Fruit fly (Drosophila melanogaster) whole organism, embryonic: ENCODE measurements around the gene Gdi.

Experiments used
- Bgb ChIP-seq: fragments of 200-800 bp; sonication (Bioruptor generic); IDR thresholded peaks from 2 replicates; pipeline ENCODE4 v1.3.6; 2022; ENCODE audit warnings: missing biosample characterization, missing genetic modification characterization; ENCODE audit not compliant: partially characterized antibody
- CG10431 ChIP-seq: fragments of 200-800 bp; sonication (Bioruptor generic); optimal IDR thresholded peaks from 3 replicates; lab custom pipeline; 2018; ENCODE audit warnings: missing biosample characterization, mild to moderate bottlenecking, missing genetic modification characterization
- CG10543 ChIP-seq: fragments of 200-800 bp; sonication (Bioruptor generic); optimal IDR thresholded peaks from 3 replicates; lab custom pipeline; 2017; ENCODE audit warnings: missing biosample characterization, mild to moderate bottlenecking, missing genetic modification characterization, moderate library complexity
- CG10654 ChIP-seq: fragments of 200-800 bp; sonication (Bioruptor generic); optimal IDR thresholded peaks from 2 replicates; lab custom pipeline; 2016; ENCODE audit warnings: missing biosample characterization, missing genetic modification characterization
- CG11560 ChIP-seq: fragments of 200-800 bp; sonication (Bioruptor generic); IDR thresholded peaks from 3 replicates; pipeline ENCODE4 v1.3.6; 2022; ENCODE audit warnings: missing biosample characterization, missing genetic modification characterization
- CG11695 ChIP-seq: fragments of 200-800 bp; sonication (Bioruptor generic); IDR thresholded peaks from 3 replicates; pipeline ENCODE4 v1.3.6; 2022; ENCODE audit warnings: missing biosample characterization, missing genetic modification characterization
- CG12769 ChIP-seq: fragments of 200-800 bp; sonication (Bioruptor generic); optimal IDR thresholded peaks from 2 replicates; lab custom pipeline; 2019; ENCODE audit warnings: missing biosample characterization, mild to moderate bottlenecking, missing genetic modification characterization, moderate library complexity
- CG1603 ChIP-seq: fragments of 200-800 bp; sonication (Bioruptor generic); optimal IDR thresholded peaks from 2 replicates; lab custom pipeline; 2019; ENCODE audit warnings: missing biosample characterization, mild to moderate bottlenecking, missing genetic modification characterization, moderate library complexity
- CG16813 ChIP-seq: fragments of 200-800 bp; sonication (Bioruptor generic); IDR thresholded peaks from 3 replicates; pipeline ENCODE4 v1.3.6; 2022; ENCODE audit warnings: missing biosample characterization, missing genetic modification characterization; ENCODE audit not compliant: partially characterized antibody
- CG16863 ChIP-seq: fragments of 200-800 bp; sonication (Bioruptor generic); optimal IDR thresholded peaks from 3 replicates; lab custom pipeline; 2016; ENCODE audit warnings: missing biosample characterization, missing genetic modification characterization
- CG17568 ChIP-seq: fragments of 200-800 bp; sonication (Bioruptor generic); optimal IDR thresholded peaks from 2 replicates; lab custom pipeline; 2018; ENCODE audit warnings: missing biosample characterization, mild to moderate bottlenecking, missing genetic modification characterization, moderate library complexity
- CG18599 ChIP-seq: fragments of 200-800 bp; sonication (Bioruptor generic); optimal IDR thresholded peaks from 3 replicates; lab custom pipeline; 2017; ENCODE audit warnings: missing biosample characterization, missing genetic modification characterization, mild to moderate bottlenecking, moderate library complexity, missing genetic modification reagents
- CG31365 ChIP-seq: fragments of 200-800 bp; sonication (Bioruptor generic); optimal IDR thresholded peaks from 2 replicates; lab custom pipeline; 2018; ENCODE audit warnings: missing biosample characterization, mild to moderate bottlenecking, missing genetic modification characterization
- CG33213 ChIP-seq: fragments of 200-800 bp; sonication (Bioruptor generic); optimal IDR thresholded peaks from 3 replicates; lab custom pipeline; 2016; ENCODE audit warnings: missing biosample characterization, missing genetic modification characterization
- CG3847 ChIP-seq: fragments of 200-800 bp; sonication (Bioruptor generic); IDR thresholded peaks from 2 replicates; pipeline ENCODE4 v1.3.6; 2022; ENCODE audit warnings: missing biosample characterization, missing genetic modification characterization
- CG6254 ChIP-seq: fragments of 200-800 bp; sonication (Bioruptor generic); optimal IDR thresholded peaks from 3 replicates; lab custom pipeline; 2017; ENCODE audit warnings: mild to moderate bottlenecking, missing biosample characterization, missing genetic modification reagents, missing genetic modification characterization
- CG6689 ChIP-seq: fragments of 200-800 bp; sonication (Bioruptor generic); IDR thresholded peaks from 2 replicates; pipeline ENCODE4 v1.3.6; 2022; ENCODE audit warnings: missing biosample characterization, missing genetic modification characterization
- CG7786 ChIP-seq: fragments of 200-800 bp; sonication (Bioruptor generic); optimal IDR thresholded peaks from 2 replicates; lab custom pipeline; 2016; ENCODE audit warnings: missing biosample characterization, missing genetic modification characterization
- D19A ChIP-seq: fragments of 200-800 bp; optimal IDR thresholded peaks from 3 replicates; lab custom pipeline; 2019; ENCODE audit warnings: missing biosample characterization, mild to moderate bottlenecking, missing genetic modification characterization, moderate library complexity
- Deaf1 ChIP-seq: fragments of 200-800 bp; optimal IDR thresholded peaks from 3 replicates; lab custom pipeline; 2019; ENCODE audit warnings: missing biosample characterization, mild to moderate bottlenecking, missing genetic modification characterization, moderate library complexity
- Dek ChIP-seq: fragments of 200-800 bp; sonication (Bioruptor generic); optimal IDR thresholded peaks from 3 replicates; lab custom pipeline; 2019; ENCODE audit warnings: missing biosample characterization, mild to moderate bottlenecking, missing genetic modification characterization, moderate library complexity
- Dll ChIP-seq: fragments of 200-800 bp; sonication (Bioruptor generic); IDR thresholded peaks from 4 replicates; pipeline ENCODE4 v1.3.6; 2022; ENCODE audit warnings: missing biosample characterization, missing genetic modification characterization; ENCODE audit not compliant: partially characterized antibody
- GATAe ChIP-seq: fragments of 200-800 bp; sonication (Bioruptor generic); conservative IDR thresholded peaks from 2 replicates; pipeline ENCODE4 v1.3.6; 2022; ENCODE audit warnings: missing biosample characterization, missing genetic modification characterization
- Hmr ChIP-seq: fragments of 200-800 bp; sonication (Bioruptor generic); optimal IDR thresholded peaks from 3 replicates; lab custom pipeline; 2017; ENCODE audit warnings: mild to moderate bottlenecking, missing biosample characterization, missing genetic modification reagents, missing genetic modification characterization
- Hr3 ChIP-seq: fragments of 200-800 bp; sonication (Bioruptor generic); optimal IDR thresholded peaks from 3 replicates; lab custom pipeline; 2016; ENCODE audit warnings: missing biosample characterization, missing genetic modification characterization
- Pdp1 ChIP-seq, 2 experiments: fragments of 200-800 bp; sonication (Bioruptor generic); optimal IDR thresholded peaks; 3 replicates each; lab custom pipeline; 2016; ENCODE audit warnings: missing biosample characterization in 2 of 2, missing genetic modification characterization in 2 of 2, mild to moderate bottlenecking in 1 of 2, moderate library complexity in 1 of 2
- Ptx1 ChIP-seq: fragments of 200-800 bp; sonication (Bioruptor generic); IDR thresholded peaks from 2 replicates; pipeline ENCODE4 v1.3.6; 2022; ENCODE audit warnings: missing biosample characterization, missing genetic modification characterization
- Taf1 ChIP-seq: fragments of 200-800 bp; sonication (Bioruptor generic); IDR thresholded peaks from 2 replicates; pipeline ENCODE4 v1.3.6; 2022; ENCODE audit warnings: missing biosample characterization, missing genetic modification characterization
- Usf ChIP-seq: fragments of 200-800 bp; sonication (Bioruptor generic); optimal IDR thresholded peaks from 2 replicates; lab custom pipeline; 2017; ENCODE audit warnings: missing genotype, missing biosample characterization, missing genetic modification characterization
- ara ChIP-seq: fragments of 200-800 bp; sonication (Bioruptor generic); IDR thresholded peaks from 2 replicates; pipeline ENCODE4 v1.3.6; 2022; ENCODE audit warnings: missing biosample characterization, missing genetic modification characterization
- az2 ChIP-seq: fragments of 200-800 bp; sonication (Bioruptor generic); optimal IDR thresholded peaks from 3 replicates; lab custom pipeline; 2016; ENCODE audit warnings: missing biosample characterization, missing genetic modification characterization
- cad ChIP-seq: fragments of >200 bp; optimal IDR thresholded peaks from 2 replicates; lab custom pipeline; 2017; ENCODE audit warnings: missing biosample characterization, missing genetic modification characterization
- croc ChIP-seq: fragments of 200-800 bp; sonication (Bioruptor generic); conservative IDR thresholded peaks from 3 replicates; pipeline ENCODE4 v1.3.6; 2022; ENCODE audit warnings: missing biosample characterization, missing genetic modification characterization
- da ChIP-seq: fragments of 200-800 bp; sonication (Bioruptor generic); optimal IDR thresholded peaks from 2 replicates; lab custom pipeline; 2016; ENCODE audit warnings: missing biosample characterization, missing genetic modification characterization
- disco-r ChIP-seq: fragments of 200-800 bp; sonication (Bioruptor generic); optimal IDR thresholded peaks from 2 replicates; lab custom pipeline; 2016; ENCODE audit warnings: missing biosample characterization, missing genetic modification characterization
- dmrt99B ChIP-seq: fragments of 200-800 bp; sonication (Bioruptor generic); optimal IDR thresholded peaks from 2 replicates; lab custom pipeline; 2018; ENCODE audit warnings: missing biosample characterization, mild to moderate bottlenecking, missing genetic modification characterization, moderate library complexity
- eyg ChIP-seq: fragments of 200-800 bp; sonication (Bioruptor generic); optimal IDR thresholded peaks from 3 replicates; lab custom pipeline; 2016; ENCODE audit warnings: missing biosample characterization, missing genetic modification characterization
- fu2 ChIP-seq: fragments of 200-800 bp; sonication (Bioruptor generic); optimal IDR thresholded peaks from 2 replicates; lab custom pipeline; 2016; ENCODE audit warnings: missing biosample characterization, missing genetic modification characterization
- gfzf ChIP-seq: fragments of 200-800 bp; sonication (Bioruptor generic); optimal IDR thresholded peaks from 2 replicates; lab custom pipeline; 2016; ENCODE audit warnings: missing biosample characterization, mild to moderate bottlenecking, missing genetic modification characterization, moderate library complexity
- h ChIP-seq: fragments of >200 bp; optimal IDR thresholded peaks from 2 replicates; lab custom pipeline; 2017
- ind ChIP-seq: fragments of 200-800 bp; sonication (Bioruptor generic); optimal IDR thresholded peaks from 3 replicates; lab custom pipeline; 2016; ENCODE audit warnings: missing biosample characterization, missing genetic modification characterization
- jigr1 ChIP-seq: fragments of 200-800 bp; sonication (Bioruptor generic); IDR thresholded peaks from 3 replicates; pipeline ENCODE4 v1.3.6; 2022; ENCODE audit warnings: missing biosample characterization, missing genetic modification characterization
- kni ChIP-seq: fragments of 200-800 bp; sonication (Bioruptor generic); optimal IDR thresholded peaks from 3 replicates; lab custom pipeline; 2017; ENCODE audit warnings: mild to moderate bottlenecking, missing biosample characterization, missing genetic modification reagents, missing genetic modification characterization
- mam ChIP-seq: fragments of 200-800 bp; sonication (Bioruptor generic); optimal IDR thresholded peaks from 3 replicates; lab custom pipeline; 2016; ENCODE audit warnings: missing biosample characterization, missing genetic modification characterization
- nerfin-1 ChIP-seq: fragments of 200-800 bp; sonication (Bioruptor generic); optimal IDR thresholded peaks from 3 replicates; lab custom pipeline; 2019; ENCODE audit warnings: missing biosample characterization, mild to moderate bottlenecking, missing genetic modification characterization, moderate library complexity
- nerfin-2 ChIP-seq: fragments of 200-800 bp; sonication (Bioruptor generic); IDR thresholded peaks from 2 replicates; pipeline ENCODE4 v1.3.6; 2022; ENCODE audit warnings: missing biosample characterization, missing genetic modification characterization; ENCODE audit not compliant: partially characterized antibody
- pb ChIP-seq: fragments of 200-800 bp; sonication (Bioruptor generic); optimal IDR thresholded peaks from 3 replicates; lab custom pipeline; 2016; ENCODE audit warnings: missing biosample characterization, missing genetic modification characterization
- schlank ChIP-seq: fragments of 200-800 bp; sonication (Bioruptor generic); optimal IDR thresholded peaks from 2 replicates; lab custom pipeline; 2018; ENCODE audit warnings: missing biosample characterization, mild to moderate bottlenecking, missing genetic modification characterization
- stwl ChIP-seq: fragments of 200-800 bp; sonication (Bioruptor generic); optimal IDR thresholded peaks from 3 replicates; lab custom pipeline; 2018; ENCODE audit warnings: missing biosample characterization, mild to moderate bottlenecking, missing genetic modification characterization, moderate library complexity
- zen2 ChIP-seq: fragments of 200-800 bp; sonication (Bioruptor generic); IDR thresholded peaks from 3 replicates; pipeline ENCODE4 v1.3.6; 2022; ENCODE audit warnings: missing biosample characterization, missing genetic modification characterization; ENCODE audit not compliant: partially characterized antibody

The Gdi gene

DNA sequence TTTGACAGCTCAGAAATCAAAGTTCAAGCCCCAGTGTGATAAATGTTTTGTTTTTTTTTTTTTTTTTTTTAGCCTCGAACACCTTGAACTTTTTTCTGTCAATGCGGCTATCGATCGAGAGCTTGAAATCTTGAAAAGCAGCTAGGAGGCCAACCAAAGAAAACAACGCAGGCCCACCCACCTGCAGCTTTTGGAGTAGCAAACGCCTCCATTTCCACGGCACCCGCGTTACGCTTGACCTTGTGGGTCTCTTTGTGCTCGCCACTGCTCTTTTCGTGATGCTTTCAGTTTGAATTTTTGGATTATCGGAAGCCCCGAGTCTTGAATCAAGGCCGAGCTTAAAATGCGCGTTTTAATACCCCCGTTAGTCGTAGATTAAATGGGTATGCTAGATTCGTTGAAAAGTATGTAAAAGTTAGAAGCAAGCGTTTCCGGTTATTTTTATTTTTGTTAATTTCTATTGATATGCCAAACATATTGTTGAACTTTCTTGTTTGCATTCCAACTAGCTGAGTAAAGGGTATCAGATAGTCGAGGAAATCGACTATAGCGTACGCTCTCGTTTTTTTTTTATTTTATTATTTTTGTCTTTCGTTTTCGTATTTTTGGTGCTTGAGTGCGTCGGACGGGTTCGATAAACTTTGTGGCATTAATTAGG is 8.2 kb upstream of the Gdi start (continued):
- no peak for TF ChIP-seq gfzf (GFP tag; lab: Kevin White, UChicago)
- no peak for TF ChIP-seq nerfin-1
- TF ChIP-seq CG6689 (GFP tag; lab: Robert Waterston, UW), result peak; percentile 79
- TF ChIP-seq stwl (tag; lab: Kevin White, UChicago), result no peak
- peak; percentile 79 for TF ChIP-seq Hmr (GFP tag; lab: Kevin White, UChicago)
- TF ChIP-seq CG11560 (tag; lab: Robert Waterston, UW), result no peak
- TF ChIP-seq GATAe (GFP tag; lab: Robert Waterston, UW), result no peak
- TF ChIP-seq eyg (GFP tag; lab: Kevin White, UChicago), result no peak
- TF ChIP-seq croc, result peak; percentile 49; the same call in 2 of the 3 replicates
- TF ChIP-seq CG12769, result no peak
- TF ChIP-seq Ptx1, result peak; percentile 84
- TF ChIP-seq CG7786 (GFP tag; lab: Kevin White, UChicago), result no peak
- no peak for TF ChIP-seq CG10431 (GFP tag; lab: Kevin White, UChicago)
- no peak for TF ChIP-seq nerfin-2 (GFP tag; lab: Robert Waterston, UW)
- peak; percentile 65 for TF ChIP-seq CG18599
- TF ChIP-seq Bgb (GFP tag; lab: Robert Waterston, UW), result 0 out of 2 replicates have a peak, but pooled peaks have one; percentile 28
- TF ChIP-seq mam, result peak; percentile 19
- peak; percentile 30; the same call in 1 of the 3 replicates for TF ChIP-seq jigr1 (GFP tag; lab: Robert Waterston, UW)
- peak; percentile 6 to 48 for TF ChIP-seq Pdp1 (GFP tag; optimal IDR thresholded peaks at IDR 0.05; lab: Kevin White, UChicago)
- no peak for TF ChIP-seq zen2 (GFP tag; lab: Robert Waterston, UW)
- TF ChIP-seq h (lab: Kevin White, UChicago), result no peak
- TF ChIP-seq ind (GFP tag; lab: Kevin White, UChicago), result peak; percentile 43
- TF ChIP-seq da (GFP tag; lab: Kevin White, UChicago), result no peak
- peak; percentile 82 for TF ChIP-seq CG11695
- no peak for TF ChIP-seq CG10543
- TF ChIP-seq Taf1 (GFP tag; lab: Robert Waterston, UW), result no peak
- peak; percentile 24 for TF ChIP-seq Usf (GFP tag; lab: Kevin White, UChicago)
- peak; percentile 44 for TF ChIP-seq CG16863 (GFP tag; lab: Kevin White, UChicago)
- peak; percentile 64 for TF ChIP-seq D19A (tag; lab: Kevin White, UChicago)
- TF ChIP-seq Dek (tag; lab: Kevin White, UChicago), result peak; percentile 66
- no peak for TF ChIP-seq kni
- no peak for TF ChIP-seq CG10654
- peak; percentile 76 for TF ChIP-seq dmrt99B (tag; lab: Kevin White, UChicago)
- TF ChIP-seq az2 (GFP tag; lab: Kevin White, UChicago), result peak; percentile 71
- TF ChIP-seq fu2 (GFP tag; lab: Kevin White, UChicago), result no peak
- no peak for TF ChIP-seq pb (GFP tag; lab: Kevin White, UChicago)
- no peak for TF ChIP-seq cad (GFP tag; lab: Kevin White, UChicago)
- TF ChIP-seq CG3847, result peak; percentile 61; the same call in 1 of the 2 replicates
- no peak for TF ChIP-seq CG1603
- TF ChIP-seq ara (GFP tag; lab: Robert Waterston, UW), result peak; percentile 72
- no peak for TF ChIP-seq Dll (GFP tag; lab: Robert Waterston, UW)
- no peak for TF ChIP-seq CG6254 (GFP tag; lab: Kevin White, UChicago)
- peak; percentile 67 for TF ChIP-seq CG17568 (GFP tag; lab: Kevin White, UChicago)
- peak; percentile 64 for TF ChIP-seq Hr3 (GFP tag; lab: Kevin White, UChicago)
- TF ChIP-seq Deaf1 (tag; lab: Kevin White, UChicago), result peak; percentile 14
- no peak for TF ChIP-seq CG16813 (GFP tag; lab: Robert Waterston, UW)
- no peak for TF ChIP-seq CG31365 (tag; lab: Kevin White, UChicago)
- no peak for TF ChIP-seq CG33213 (GFP tag; lab: Kevin White, UChicago)
- TF ChIP-seq disco-r (GFP tag; lab: Kevin White, UChicago), result no peak
- TF ChIP-seq schlank (tag; lab: Kevin White, UChicago), result no peak
